Worm (Caenorhabditis elegans) whole organism, midembryonic: ENCODE results near the gene set-2.

Source experiments
- cog-1 ChIP-seq: sonication (generic microtip); optimal IDR thresholded peaks from 2 replicates; lab custom pipeline; 2016; ENCODE audit warnings: missing genetic modification characterization, missing compliant biosample characterization
- flt-1 ChIP-seq: fragments of 200-800 bp; sonication (Bioruptor generic); IDR thresholded peaks from 2 replicates; pipeline ENCODE4 v1.3.6; 2022; ENCODE audit warnings: missing genetic modification characterization, missing compliant biosample characterization
- med-1 ChIP-seq: sonication (generic microtip); optimal IDR thresholded peaks from 2 replicates; lab custom pipeline; 2017; ENCODE audit warnings: missing genetic modification characterization, mild to moderate bottlenecking, missing compliant biosample characterization, antibody characterized with exemption, missing genetic modification reagents; ENCODE audit not compliant: insufficient read depth
- ref-1 ChIP-seq: fragments of 200-800 bp; sonication (Bioruptor generic); conservative IDR thresholded peaks from 2 replicates; pipeline ENCODE4 v1.3.6; 2022; ENCODE audit warnings: missing genetic modification reagents, missing genetic modification characterization, missing compliant biosample characterization
- ztf-23 ChIP-seq: fragments of 200-800 bp; sonication (Bioruptor generic); IDR thresholded peaks from 2 replicates; pipeline ENCODE4 v1.3.6; 2022; ENCODE audit warnings: missing genetic modification reagents, missing genetic modification characterization, missing compliant biosample characterization
- ztf-29 ChIP-seq: fragments of 200-800 bp; sonication (Bioruptor generic); IDR thresholded peaks from 2 replicates; pipeline ENCODE4 v1.3.6; 2022; ENCODE audit warnings: missing genetic modification reagents, missing genetic modification characterization, missing compliant biosample characterization

- TF ChIP-seq flt-1 (GFP tag; lab: Robert Waterston, UW) (no peak), ref-1 (GFP tag; lab: Robert Waterston, UW) (no peak), med-1 (GFP tag; lab: Kevin White, UChicago) (no peak), ztf-23 (no peak), ztf-29 (GFP tag; lab: Robert Waterston, UW) (no peak), cog-1 (tag; lab: Kevin White, UChicago) (no peak)
These were observed 11.9 kb downstream of the set-2 start, which contains the start of gene rpb-8 for ce11 chrIII:4917960-4918712.
